Worm (Caenorhabditis elegans): ENCODE results near the gene F41G3.19.

F41G3.19 gene

DNA sequence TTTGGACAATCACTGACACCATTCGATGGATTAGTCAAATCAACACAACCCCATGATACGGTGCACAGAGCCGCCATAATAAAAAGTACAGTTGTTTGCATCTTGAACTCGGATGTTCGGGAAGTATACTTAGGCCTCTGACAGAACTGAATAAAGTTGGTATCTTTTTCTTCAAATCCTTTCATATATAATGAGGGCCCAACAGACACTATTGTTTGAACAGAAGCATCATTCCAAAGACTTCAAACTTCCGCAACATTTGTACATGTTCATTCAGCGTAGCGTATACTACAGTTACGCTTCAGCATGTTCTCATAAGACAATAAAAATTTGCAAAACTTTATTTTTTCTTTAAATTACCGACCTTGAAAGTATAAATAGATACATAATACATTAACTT, at the start of gene F41G3.19:
Gene F41G3.19, minus strand, starts transcription at position 101 of the 400 bp plus-strand sequence.
- no peak for TF ChIP-seq B0310.2 (tag; optimal IDR thresholded peaks at IDR 0.05)
- TF ChIP-seq ets-7 (tag; optimal IDR thresholded peaks at IDR 0.05), result no peak
- no peak for TF ChIP-seq ama-1 (optimal IDR thresholded peaks at IDR 0.05)
- no peak for TF ChIP-seq flt-1 (GFP tag; IDR thresholded peaks at IDR 0.05)
- no peak for TF ChIP-seq hmg-4 (GFP tag; optimal IDR thresholded peaks at IDR 0.05)
- no peak for TF ChIP-seq tbx-11 (GFP tag; IDR thresholded peaks at IDR 0.05)
- no peak for TF ChIP-seq aly-1 (tag; optimal IDR thresholded peaks at IDR 0.05)
- TF ChIP-seq sea-1 (GFP tag; conservative IDR thresholded peaks at IDR 0.05), result no peak
- no peak for TF ChIP-seq tbx-37 (GFP tag; conservative IDR thresholded peaks at IDR 0.05)

DNA sequence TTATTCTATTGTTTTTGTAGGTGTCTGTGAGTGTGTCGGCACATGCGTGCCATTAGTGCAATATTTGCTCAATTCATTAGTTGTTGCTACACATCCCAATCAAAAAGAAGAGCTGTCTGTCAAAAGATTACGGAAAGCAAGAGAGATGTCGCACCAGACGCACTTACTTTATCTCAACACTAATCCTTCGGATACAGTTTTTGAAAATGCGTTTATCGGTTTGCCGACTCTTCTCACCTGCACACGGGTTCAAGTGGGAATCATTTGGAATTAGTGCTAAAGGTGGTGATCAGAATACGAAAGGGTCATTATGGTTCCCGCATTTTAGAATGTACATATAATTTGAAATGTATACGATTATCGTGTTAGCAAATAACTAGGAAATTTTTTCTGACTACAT, 49.3 kb upstream of the F41G3.19 start:
- TF ChIP-seq hnd-1 (tag; optimal IDR thresholded peaks at IDR 0.05) (no peak), ceh-36 (tag; optimal IDR thresholded peaks at IDR 0.05) (peak; percentile 75)

DNA sequence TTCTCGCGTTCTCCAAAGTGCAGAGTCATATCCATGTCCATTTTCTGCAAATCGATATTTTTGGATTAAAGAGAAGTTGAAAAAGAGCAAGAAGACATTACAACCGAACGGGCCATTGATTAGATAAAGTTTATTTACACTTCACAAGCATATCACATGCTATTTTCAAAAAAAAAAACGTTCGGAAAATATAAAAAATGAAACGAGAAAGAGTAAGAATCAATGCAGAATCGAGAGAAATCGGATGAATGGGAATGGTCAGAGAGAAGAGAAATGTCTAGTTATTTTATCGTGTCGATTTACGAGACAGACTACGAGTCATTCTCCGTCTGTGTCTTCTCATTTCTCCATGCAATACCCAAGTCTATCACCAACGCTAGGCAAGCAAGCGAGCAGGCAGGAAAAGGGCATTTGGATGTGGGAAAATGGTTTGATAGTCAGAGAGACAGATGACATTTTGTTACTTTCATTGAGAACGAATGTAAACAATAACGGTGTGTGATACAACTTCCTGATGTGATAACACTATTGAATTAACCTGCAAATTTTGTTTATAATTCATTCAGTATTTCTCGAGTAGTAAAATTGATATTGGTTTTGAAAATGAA, 48.3 kb upstream of the F41G3.19 start, which contains the start of gene F31E8.4:
Gene F31E8.4, minus strand, starts transcription at position 51 of the 608 bp plus-strand sequence.
- TF ChIP-seq aly-1 (tag; optimal IDR thresholded peaks at IDR 0.05), result no peak
- no peak for TF ChIP-seq tra-4 (tag; optimal IDR thresholded peaks at IDR 0.05)
- TF ChIP-seq sea-1 (GFP tag; conservative IDR thresholded peaks at IDR 0.05), result no peak
- no peak for TF ChIP-seq tbx-37 (GFP tag; conservative IDR thresholded peaks at IDR 0.05)
- no peak for TF ChIP-seq flt-1 (GFP tag; IDR thresholded peaks at IDR 0.05)
- no peak for TF ChIP-seq F13C5.2 (tag; optimal IDR thresholded peaks at IDR 0.05)
- TF ChIP-seq hnd-1 (tag; optimal IDR thresholded peaks at IDR 0.05), result no peak
- TF ChIP-seq pes-1 (GFP tag; IDR thresholded peaks at IDR 0.05), result no peak
- TF ChIP-seq scrt-1 (GFP tag; IDR thresholded peaks at IDR 0.05), result no peak
- TF ChIP-seq hmbx-1 (tag; optimal IDR thresholded peaks at IDR 0.05), result no peak
- no peak for TF ChIP-seq ceh-36 (tag; optimal IDR thresholded peaks at IDR 0.05)
- no peak for TF ChIP-seq ets-7 (tag; optimal IDR thresholded peaks at IDR 0.05)
- TF ChIP-seq B0310.2 (tag; optimal IDR thresholded peaks at IDR 0.05), result no peak
- TF ChIP-seq ceh-13 (GFP tag; optimal IDR thresholded peaks at IDR 0.05), result no peak
- no peak for TF ChIP-seq tbx-11 (GFP tag; IDR thresholded peaks at IDR 0.05)
- TF ChIP-seq ama-1 (optimal IDR thresholded peaks at IDR 0.05), result no peak

ce11 chrII:6791891-6792290, 40.0 kb upstream of the F41G3.19 start, which contains the start of gene T13C2.2:
TSS of gene T13C2.2 (plus strand) at chrII:6792191.
- no peak for TF ChIP-seq hmbx-1 (tag; optimal IDR thresholded peaks at IDR 0.05)
- TF ChIP-seq tbx-37 (GFP tag; conservative IDR thresholded peaks at IDR 0.05), result no peak
- TF ChIP-seq pes-1 (GFP tag; IDR thresholded peaks at IDR 0.05), result no peak
- TF ChIP-seq ceh-13 (GFP tag; optimal IDR thresholded peaks at IDR 0.05), result no peak
- TF ChIP-seq scrt-1 (GFP tag; IDR thresholded peaks at IDR 0.05), result no peak
- no peak for TF ChIP-seq ama-1 (optimal IDR thresholded peaks at IDR 0.05)
- TF ChIP-seq flt-1 (GFP tag; IDR thresholded peaks at IDR 0.05), result no peak
- no peak for TF ChIP-seq F13C5.2 (tag; optimal IDR thresholded peaks at IDR 0.05)

ce11 chrII:6788672-6789298, 36.9 kb upstream of the F41G3.19 start, which contains the start of gene T13C2.3:
TSS of gene T13C2.3 (plus strand) at chrII:6789248.
- TF ChIP-seq pes-1 (GFP tag; IDR thresholded peaks at IDR 0.05) (no peak), hmbx-1 (tag; optimal IDR thresholded peaks at IDR 0.05) (no peak), B0310.2 (tag; optimal IDR thresholded peaks at IDR 0.05) (no peak), aly-1 (tag; optimal IDR thresholded peaks at IDR 0.05) (no peak), tra-4 (tag; optimal IDR thresholded peaks at IDR 0.05) (no peak), ama-1 (optimal IDR thresholded peaks at IDR 0.05) (no peak), hnd-1 (tag; optimal IDR thresholded peaks at IDR 0.05) (no peak), ceh-36 (tag; optimal IDR thresholded peaks at IDR 0.05) (no peak), sea-1 (GFP tag; conservative IDR thresholded peaks at IDR 0.05) (no peak), scrt-1 (GFP tag; IDR thresholded peaks at IDR 0.05) (no peak), F13C5.2 (tag; optimal IDR thresholded peaks at IDR 0.05) (no peak), tbx-37 (GFP tag; conservative IDR thresholded peaks at IDR 0.05) (no peak), ceh-13 (GFP tag; optimal IDR thresholded peaks at IDR 0.05) (no peak), ets-7 (tag; optimal IDR thresholded peaks at IDR 0.05) (no peak), flt-1 (GFP tag; IDR thresholded peaks at IDR 0.05) (no peak)

ce11 chrII:6783377-6783829, 31.5 kb upstream of the F41G3.19 start, which contains the start of gene gldi-2:
TSS of gene gldi-2 (plus strand) at chrII:6783427.
- TF ChIP-seq B0310.2 (tag; optimal IDR thresholded peaks at IDR 0.05) (no peak), tbx-11 (GFP tag; IDR thresholded peaks at IDR 0.05) (no peak), ceh-13 (GFP tag; optimal IDR thresholded peaks at IDR 0.05) (no peak), ama-1 (optimal IDR thresholded peaks at IDR 0.05) (no peak)

ce11 chrII:6782738-6783163, 30.8 kb upstream of the F41G3.19 start:
- TF ChIP-seq aly-1 (tag; optimal IDR thresholded peaks at IDR 0.05) (no peak), hmg-4 (GFP tag; optimal IDR thresholded peaks at IDR 0.05) (peak; percentile 50), F13C5.2 (tag; optimal IDR thresholded peaks at IDR 0.05) (no peak)

DNA sequence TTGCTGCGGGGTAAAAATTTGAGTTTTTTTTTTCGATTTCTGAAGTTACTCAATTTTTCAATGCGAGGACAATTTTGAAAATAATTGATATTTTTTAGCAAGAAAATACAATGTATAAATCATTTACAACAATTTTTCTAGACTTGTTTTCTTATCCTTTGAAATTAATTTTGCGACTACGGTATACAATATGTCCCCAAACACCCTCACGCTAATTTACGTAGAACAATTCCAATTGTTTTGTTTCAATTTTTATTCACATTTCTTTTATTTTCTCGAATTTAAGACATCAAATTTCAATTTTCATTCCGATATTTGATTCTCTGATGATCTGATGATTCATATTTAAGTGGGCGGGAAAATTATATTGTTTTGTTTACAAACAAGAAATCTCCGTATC, 30.1 kb upstream of the F41G3.19 start:
- TF ChIP-seq aly-1 (tag; optimal IDR thresholded peaks at IDR 0.05), result no peak
- no peak for TF ChIP-seq B0310.2 (tag; optimal IDR thresholded peaks at IDR 0.05)
- TF ChIP-seq ama-1 (optimal IDR thresholded peaks at IDR 0.05), result no peak
- TF ChIP-seq pes-1 (GFP tag; IDR thresholded peaks at IDR 0.05), result no peak
- TF ChIP-seq hmg-4 (GFP tag; optimal IDR thresholded peaks at IDR 0.05), result no peak
- TF ChIP-seq hmbx-1 (tag; optimal IDR thresholded peaks at IDR 0.05), result no peak
- no peak for TF ChIP-seq hnd-1 (tag; optimal IDR thresholded peaks at IDR 0.05)
- TF ChIP-seq ets-7 (tag; optimal IDR thresholded peaks at IDR 0.05), result no peak
- no peak for TF ChIP-seq tbx-11 (GFP tag; IDR thresholded peaks at IDR 0.05)
- TF ChIP-seq flt-1 (GFP tag; IDR thresholded peaks at IDR 0.05), result no peak
- TF ChIP-seq sea-1 (GFP tag; conservative IDR thresholded peaks at IDR 0.05), result no peak
- TF ChIP-seq F13C5.2 (tag; optimal IDR thresholded peaks at IDR 0.05), result no peak
- no peak for TF ChIP-seq ceh-36 (tag; optimal IDR thresholded peaks at IDR 0.05)
- no peak for TF ChIP-seq tra-4 (tag; optimal IDR thresholded peaks at IDR 0.05)
- no peak for TF ChIP-seq ceh-13 (GFP tag; optimal IDR thresholded peaks at IDR 0.05)
- TF ChIP-seq scrt-1 (GFP tag; IDR thresholded peaks at IDR 0.05), result no peak
- no peak for TF ChIP-seq tbx-37 (GFP tag; conservative IDR thresholded peaks at IDR 0.05)
